Worm (Caenorhabditis elegans): ENCODE data around the gene fat-5.

DNA sequence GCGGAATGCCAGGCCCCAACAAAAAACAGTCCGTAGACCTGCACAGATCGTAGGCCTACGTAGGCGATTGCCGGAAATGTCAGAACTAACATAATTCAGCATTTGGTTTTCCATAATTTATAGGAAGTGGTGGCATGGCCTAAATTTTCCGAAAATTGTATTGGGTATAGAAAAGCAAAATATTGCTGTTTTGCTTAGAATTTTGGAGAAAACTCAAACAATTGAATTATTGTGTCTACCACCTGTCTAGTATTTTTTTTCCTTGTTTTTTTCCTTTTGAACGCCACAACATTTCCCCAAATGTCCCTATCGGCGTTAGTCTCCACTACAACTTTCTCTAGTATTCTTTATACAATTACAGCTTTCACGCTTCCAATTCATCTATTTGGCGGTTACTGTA, 42.4 kb downstream of the fat-5 start, which contains the start of gene srh-284:
- TF ChIP-seq repo-1 (tag; optimal IDR thresholded peaks at IDR 0.05), result no peak
- no peak for TF ChIP-seq ztf-18 (tag; optimal IDR thresholded peaks at IDR 0.05)
